Worm (Caenorhabditis elegans): Measurements from ENCODE around the gene C02B10.6.
A peak's percentile ranks its signal among the peaks of the same experiment; 100 is the strongest.
"Not testable (repeated sequence)": the region's sequence is repeated elsewhere in the genome, so short reads cannot be mapped to it uniquely, and the experiment has no call there.

The C02B10.6 gene

ce11 chrIV:5060984-5061383, 9.7 kb upstream of the C02B10.6 start, which contains the start of gene C09B9.7:
Gene C09B9.7 (minus strand): TSS chrIV:5061084.
- TF ChIP-seq T07F8.4 (tag; optimal IDR thresholded peaks at IDR 0.05) (no peak), rpc-1 (optimal IDR thresholded peaks at IDR 0.05) (no peak), rpc-1 (tag; optimal IDR thresholded peaks at IDR 0.05) (no peak), hmg-1.2 (GFP tag; IDR thresholded peaks at IDR 0.05) (no peak), hlh-26 (GFP tag; conservative IDR thresholded peaks at IDR 0.05) (no peak), Y67H2A.10 (GFP tag; conservative IDR thresholded peaks at IDR 0.05) (no peak), xnd-1 (tag; optimal IDR thresholded peaks at IDR 0.05) (no peak), ztf-18 (tag; optimal IDR thresholded peaks at IDR 0.05) (no peak), hrde-1 (tag; optimal IDR thresholded peaks at IDR 0.05; ENCODE audit: borderline replicate concordance) (no peak), tlf-1 (GFP tag; optimal IDR thresholded peaks at IDR 0.05) (no peak), Y79H2A.3 (GFP tag; conservative IDR thresholded peaks at IDR 0.05) (no peak), F52B5.7 (tag; optimal IDR thresholded peaks at IDR 0.05) (no peak), let-607 (tag; optimal IDR thresholded peaks at IDR 0.05) (no peak), lin-26 (GFP tag; IDR thresholded peaks at IDR 0.05) (no peak), snpc-1.1 (tag; optimal IDR thresholded peaks at IDR 0.05; ENCODE audit: insufficient read depth) (no peak)

DNA sequence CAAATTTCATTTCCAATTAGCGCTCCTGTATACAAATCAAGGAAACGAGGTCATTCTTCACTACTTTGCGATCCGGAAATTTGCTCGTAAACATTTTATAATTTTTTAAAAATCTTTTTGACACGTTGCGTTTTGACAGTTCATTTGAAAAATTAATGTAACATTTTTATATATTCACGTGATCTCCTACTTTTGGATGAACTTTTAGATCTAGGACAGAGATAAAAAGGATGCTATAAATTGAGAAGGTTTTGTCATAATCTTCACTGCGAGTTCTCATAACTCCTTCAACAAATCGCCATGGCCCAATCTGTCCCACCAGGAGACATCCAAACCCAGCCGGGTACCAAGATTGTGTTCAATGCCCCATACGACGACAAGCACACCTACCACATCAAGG, 8.4 kb upstream of the C02B10.6 start, which contains the start of gene msp-57:
Gene msp-57 (plus strand): TSS at position 301 of the 400 bp plus-strand sequence.
- TF ChIP-seq rpc-1 (optimal IDR thresholded peaks at IDR 0.05); rpc-1 (tag; optimal IDR thresholded peaks at IDR 0.05); Y56A3A.18 (GFP tag; IDR thresholded peaks at IDR 0.05); lag-1 (GFP tag; IDR thresholded peaks at IDR 0.05): not testable (repeated sequence)

- peak; percentile 4 for TF ChIP-seq F49E8.2 (tag; optimal IDR thresholded peaks at IDR 0.05; ENCODE audit: insufficient read depth)
- peak; percentile 93 for TF ChIP-seq snpc-1.1 (tag; optimal IDR thresholded peaks at IDR 0.05; ENCODE audit: insufficient read depth)
- TF ChIP-seq ama-1 (optimal IDR thresholded peaks at IDR 0.05) = peak; percentile 72
- TF ChIP-seq ama-1 (GFP tag; optimal IDR thresholded peaks at IDR 0.05) = no peak
- TF ChIP-seq snpc-3.4 (tag; optimal IDR thresholded peaks at IDR 0.05) = peak; percentile 57
- peak; percentile 87 for TF ChIP-seq D2030.7 (GFP tag; IDR thresholded peaks at IDR 0.05)
- no peak for TF ChIP-seq T07F8.4 (tag; optimal IDR thresholded peaks at IDR 0.05)
- no peak for TF ChIP-seq ztf-25 (GFP tag; IDR thresholded peaks at IDR 0.05)
- TF ChIP-seq hsf-1 (GFP tag; IDR thresholded peaks at IDR 0.05) = peak; percentile 50; the same call in 1 of the 2 replicates
- TF ChIP-seq snpc-4 (GFP tag; optimal IDR thresholded peaks at IDR 0.05) = peak; percentile 94
- TF ChIP-seq snpc-4 (tag; optimal IDR thresholded peaks at IDR 0.05) = peak; percentile 95 to 98 (median 96)
- no peak for TF ChIP-seq ceh-27 (GFP tag; optimal IDR thresholded peaks at IDR 0.05)
- TF ChIP-seq ceh-91 (GFP tag; IDR thresholded peaks at IDR 0.05) = 0 out of 2 replicates have a peak, but pooled peaks have one; percentile 30
- no peak for TF ChIP-seq mel-28 (tag; optimal IDR thresholded peaks at IDR 0.05; ENCODE audit: borderline replicate concordance)
- TF ChIP-seq egrh-3 (GFP tag; IDR thresholded peaks at IDR 0.05) = no peak
- TF ChIP-seq snpc-1.3 (tag; optimal IDR thresholded peaks at IDR 0.05; ENCODE audit: insufficient read depth) = peak; percentile 83
- TF ChIP-seq ztf-6 (GFP tag; IDR thresholded peaks at IDR 0.05) = no peak
- TF ChIP-seq B0035.1 (tag; optimal IDR thresholded peaks at IDR 0.05) = no peak
- 0 out of 2 replicates have a peak, but pooled peaks have one; percentile 44 for TF ChIP-seq ekl-4 (GFP tag; IDR thresholded peaks at IDR 0.05)
- no peak for TF ChIP-seq cebp-2 (GFP tag; IDR thresholded peaks at IDR 0.05)
- peak; percentile 47; the same call in 1 of the 2 replicates for TF ChIP-seq F39B2.1 (GFP tag; IDR thresholded peaks at IDR 0.05)
- TF ChIP-seq hmg-1.2 (GFP tag; IDR thresholded peaks at IDR 0.05) = peak; percentile 75
- TF ChIP-seq F23B12.7 (tag; optimal IDR thresholded peaks at IDR 0.05; ENCODE audit: insufficient read depth) = peak; percentile 34
- 0 out of 2 replicates have a peak, but pooled peaks have one; percentile 7 for TF ChIP-seq Y67H2A.10 (GFP tag; conservative IDR thresholded peaks at IDR 0.05)
- TF ChIP-seq sea-2 (GFP tag; IDR thresholded peaks at IDR 0.05) = no peak
- TF ChIP-seq nfyb-1 (GFP tag; IDR thresholded peaks at IDR 0.05) = 0 out of 2 replicates have a peak, but pooled peaks have one; percentile 33
- peak; percentile 24 for TF ChIP-seq lin-54 (GFP tag; optimal IDR thresholded peaks at IDR 0.05)
- peak; percentile 29 for TF ChIP-seq lsl-1 (GFP tag; optimal IDR thresholded peaks at IDR 0.05)
- TF ChIP-seq lin-40 (tag; optimal IDR thresholded peaks at IDR 0.05) = no peak
- peak; percentile 63 for TF ChIP-seq madf-6 (GFP tag; IDR thresholded peaks at IDR 0.05)
- TF ChIP-seq attf-6 (GFP tag; IDR thresholded peaks at IDR 0.05) = peak; percentile 95
Observed at ce11 chrIV:5063297-5063696, 7.4 kb upstream of the C02B10.6 start.

Measured in whole organism, young adult.